Worm (Caenorhabditis elegans): Measurements from ENCODE around the gene T05A8.3.

DNA sequence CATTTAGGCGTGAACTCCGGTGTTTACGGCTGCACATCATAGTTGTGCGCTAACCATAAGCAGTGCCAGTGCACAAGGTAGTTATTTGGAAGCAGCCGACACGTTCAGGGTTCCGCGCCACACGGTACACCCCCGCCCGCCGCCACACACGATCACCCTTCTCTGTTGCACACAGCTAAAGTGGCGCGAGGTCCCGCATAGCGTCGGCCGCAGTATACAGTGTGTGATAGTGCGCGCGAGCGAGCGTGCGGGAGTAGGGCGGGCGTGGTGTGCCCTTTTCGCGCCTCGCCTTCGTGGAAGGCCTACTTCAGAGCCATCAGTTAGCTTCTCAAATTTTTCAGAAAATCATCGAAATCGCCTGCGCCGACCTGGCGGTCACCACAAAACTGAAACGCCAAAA, 19.7 kb upstream of the T05A8.3 start:
- TF ChIP-seq unc-62 (GFP tag; optimal IDR thresholded peaks at IDR 0.05) (no peak), pha-4 (tag; optimal IDR thresholded peaks at IDR 0.05) (no peak), elt-1 (tag; optimal IDR thresholded peaks at IDR 0.05; ENCODE audit: borderline replicate concordance, insufficient read depth) (no peak), M03D4.4 (tag; optimal IDR thresholded peaks at IDR 0.05) (no peak), nhr-76 (tag; optimal IDR thresholded peaks at IDR 0.05) (no peak), cnd-1 (tag; optimal IDR thresholded peaks at IDR 0.05) (no peak), mep-1 (tag; optimal IDR thresholded peaks at IDR 0.05) (no peak), ztf-11 (tag; optimal IDR thresholded peaks at IDR 0.05) (no peak), ceh-83 (GFP tag; optimal IDR thresholded peaks at IDR 0.05) (no peak)
